Worm (Caenorhabditis elegans) whole organism, midembryonic: ENCODE data around the gene C27D6.15.

ENCODE experiments used
- T22C8.4 ChIP-seq: fragments of 200-800 bp; sonication (Bioruptor generic); IDR thresholded peaks from 2 replicates; pipeline ENCODE4 v1.3.6; 2022; ENCODE audit warnings: missing genetic modification characterization, missing compliant biosample characterization
- cog-1 ChIP-seq: sonication (generic microtip); optimal IDR thresholded peaks from 2 replicates; lab custom pipeline; 2016; ENCODE audit warnings: missing genetic modification characterization, missing compliant biosample characterization
- flt-1 ChIP-seq: fragments of 200-800 bp; sonication (Bioruptor generic); IDR thresholded peaks from 2 replicates; pipeline ENCODE4 v1.3.6; 2022; ENCODE audit warnings: missing genetic modification characterization, missing compliant biosample characterization
- klf-2 ChIP-seq: fragments of 200-800 bp; sonication (Bioruptor generic); conservative IDR thresholded peaks from 2 replicates; pipeline ENCODE4 v1.3.6; 2022; ENCODE audit warnings: missing genetic modification reagents, missing genetic modification characterization, missing compliant biosample characterization
- med-1 ChIP-seq: sonication (generic microtip); optimal IDR thresholded peaks from 2 replicates; lab custom pipeline; 2017; ENCODE audit warnings: missing genetic modification characterization, mild to moderate bottlenecking, missing compliant biosample characterization, antibody characterized with exemption, missing genetic modification reagents; ENCODE audit not compliant: insufficient read depth
- ref-1 ChIP-seq: fragments of 200-800 bp; sonication (Bioruptor generic); conservative IDR thresholded peaks from 2 replicates; pipeline ENCODE4 v1.3.6; 2022; ENCODE audit warnings: missing genetic modification reagents, missing genetic modification characterization, missing compliant biosample characterization
- tab-1 ChIP-seq: fragments of 200-800 bp; sonication (Bioruptor generic); IDR thresholded peaks from 2 replicates; pipeline ENCODE4 v1.3.6; 2022; ENCODE audit warnings: missing genetic modification characterization, missing compliant biosample characterization
- ztf-23 ChIP-seq: fragments of 200-800 bp; sonication (Bioruptor generic); IDR thresholded peaks from 2 replicates; pipeline ENCODE4 v1.3.6; 2022; ENCODE audit warnings: missing genetic modification reagents, missing genetic modification characterization, missing compliant biosample characterization
- ztf-29 ChIP-seq: fragments of 200-800 bp; sonication (Bioruptor generic); IDR thresholded peaks from 2 replicates; pipeline ENCODE4 v1.3.6; 2022; ENCODE audit warnings: missing genetic modification reagents, missing genetic modification characterization, missing compliant biosample characterization

C27D6.15 gene

ce11 chrII:5187934-5188333 lies 16.2 kb downstream of the C27D6.15 start:
- TF ChIP-seq ztf-29 (GFP tag; lab: Robert Waterston, UW): no peak
- no peak for TF ChIP-seq ref-1 (GFP tag; lab: Robert Waterston, UW)
- TF ChIP-seq med-1: no peak
- no peak for TF ChIP-seq klf-2 (GFP tag; lab: Robert Waterston, UW)
- no peak for TF ChIP-seq T22C8.4 (GFP tag; lab: Robert Waterston, UW)
- no peak for TF ChIP-seq flt-1 (GFP tag; lab: Robert Waterston, UW)
- no peak for TF ChIP-seq cog-1 (tag; lab: Kevin White, UChicago)
- TF ChIP-seq ztf-23 (GFP tag; lab: Robert Waterston, UW): no peak
- no peak for TF ChIP-seq tab-1 (GFP tag; lab: Robert Waterston, UW)

- TF ChIP-seq ztf-29 (GFP tag; lab: Robert Waterston, UW): no peak
- TF ChIP-seq flt-1 (GFP tag; lab: Robert Waterston, UW): no peak
- no peak for TF ChIP-seq T22C8.4 (GFP tag; lab: Robert Waterston, UW)
- no peak for TF ChIP-seq cog-1 (tag; lab: Kevin White, UChicago)
These were observed 20.1 kb downstream of the C27D6.15 start for ce11 chrII:5191766-5192165.

ce11 chrII:5194066-5194465 lies 22.4 kb downstream of the C27D6.15 start, which contains the start of gene msp-49:
Gene msp-49 (plus strand): TSS chrII:5194366.
- TF ChIP-seq tab-1 (GFP tag; lab: Robert Waterston, UW) (no peak), ref-1 (GFP tag; lab: Robert Waterston, UW) (no peak), cog-1 (tag; lab: Kevin White, UChicago) (no peak), flt-1 (GFP tag; lab: Robert Waterston, UW) (no peak)

ce11 chrII:5195504-5195903 lies 23.8 kb downstream of the C27D6.15 start, which contains the start of gene C34F11.5:
Gene C34F11.5 (plus strand): TSS chrII:5195804.
- TF ChIP-seq med-1 (no peak), ztf-29 (GFP tag; lab: Robert Waterston, UW) (no peak), T22C8.4 (GFP tag; lab: Robert Waterston, UW) (no peak), flt-1 (GFP tag; lab: Robert Waterston, UW) (no peak), klf-2 (GFP tag; lab: Robert Waterston, UW) (no peak), tab-1 (GFP tag; lab: Robert Waterston, UW) (no peak), ztf-23 (GFP tag; lab: Robert Waterston, UW) (no peak), cog-1 (tag; lab: Kevin White, UChicago) (no peak), ref-1 (GFP tag; lab: Robert Waterston, UW) (no peak)

- no peak for TF ChIP-seq med-1
- TF ChIP-seq ref-1 (GFP tag; lab: Robert Waterston, UW): no peak
- TF ChIP-seq tab-1 (GFP tag; lab: Robert Waterston, UW): no peak
- no peak for TF ChIP-seq klf-2 (GFP tag; lab: Robert Waterston, UW)
- TF ChIP-seq cog-1 (tag; lab: Kevin White, UChicago): no peak
- TF ChIP-seq ztf-29 (GFP tag; lab: Robert Waterston, UW): no peak
- TF ChIP-seq ztf-23 (GFP tag; lab: Robert Waterston, UW): no peak
- no peak for TF ChIP-seq flt-1 (GFP tag; lab: Robert Waterston, UW)
- TF ChIP-seq T22C8.4 (GFP tag; lab: Robert Waterston, UW): no peak
These were observed 27.8 kb downstream of the C27D6.15 start, which contains the start of gene msp-50 for ce11 chrII:5199497-5199896. Gene msp-50 (plus strand): TSS chrII:5199797.

- TF ChIP-seq ref-1 (GFP tag; lab: Robert Waterston, UW) (no peak), ztf-23 (GFP tag; lab: Robert Waterston, UW) (no peak), med-1 (no peak), klf-2 (GFP tag; lab: Robert Waterston, UW) (no peak), tab-1 (GFP tag; lab: Robert Waterston, UW) (no peak), cog-1 (tag; lab: Kevin White, UChicago) (no peak), flt-1 (GFP tag; lab: Robert Waterston, UW) (no peak), T22C8.4 (GFP tag; lab: Robert Waterston, UW) (no peak), ztf-29 (GFP tag; lab: Robert Waterston, UW) (no peak)
These were observed 29.4 kb downstream of the C27D6.15 start for ce11 chrII:5200987-5201582.

ce11 chrII:5201922-5202562 lies 30.3 kb downstream of the C27D6.15 start:
- no peak for TF ChIP-seq T22C8.4 (GFP tag; lab: Robert Waterston, UW)
- TF ChIP-seq med-1: no peak
- TF ChIP-seq tab-1 (GFP tag; lab: Robert Waterston, UW): no peak
- TF ChIP-seq cog-1 (tag; lab: Kevin White, UChicago): no peak
- no peak for TF ChIP-seq ztf-29 (GFP tag; lab: Robert Waterston, UW)
- TF ChIP-seq flt-1 (GFP tag; lab: Robert Waterston, UW): no peak
- no peak for TF ChIP-seq ref-1 (GFP tag; lab: Robert Waterston, UW)
- no peak for TF ChIP-seq ztf-23 (GFP tag; lab: Robert Waterston, UW)
- no peak for TF ChIP-seq klf-2 (GFP tag; lab: Robert Waterston, UW)

ce11 chrII:5202930-5203329 lies 31.2 kb downstream of the C27D6.15 start, which contains the start of gene ampd-1:
Gene ampd-1 (plus strand): TSS chrII:5203322.
- no peak for TF ChIP-seq T22C8.4 (GFP tag; lab: Robert Waterston, UW)
- no peak for TF ChIP-seq ref-1 (GFP tag; lab: Robert Waterston, UW)
- no peak for TF ChIP-seq flt-1 (GFP tag; lab: Robert Waterston, UW)
- no peak for TF ChIP-seq cog-1 (tag; lab: Kevin White, UChicago)
- no peak for TF ChIP-seq klf-2 (GFP tag; lab: Robert Waterston, UW)
- TF ChIP-seq tab-1 (GFP tag; lab: Robert Waterston, UW): no peak

- TF ChIP-seq T22C8.4 (GFP tag; lab: Robert Waterston, UW) (no peak), ztf-29 (GFP tag; lab: Robert Waterston, UW) (no peak), cog-1 (tag; lab: Kevin White, UChicago) (no peak), klf-2 (GFP tag; lab: Robert Waterston, UW) (no peak), ztf-23 (GFP tag; lab: Robert Waterston, UW) (no peak), ref-1 (GFP tag; lab: Robert Waterston, UW) (no peak), med-1 (no peak), tab-1 (GFP tag; lab: Robert Waterston, UW) (no peak), flt-1 (GFP tag; lab: Robert Waterston, UW) (no peak)
These were observed 33.6 kb downstream of the C27D6.15 start for ce11 chrII:5205286-5205685.
